Fruit fly (Drosophila melanogaster) whole organism, embryonic: ENCODE data around the gene CG17264.
A peak's percentile ranks its signal among the peaks of the same experiment; 100 is the strongest.

ENCODE experiments used
- Ada2b ChIP-seq: fragments of 200-800 bp; sonication (Bioruptor generic); IDR thresholded peaks from 2 replicates; pipeline ENCODE4 v1.3.6; 2022; ENCODE audit warnings: missing biosample characterization, missing genetic modification characterization
- C15 ChIP-seq: fragments of 200-800 bp; sonication (Bioruptor generic); IDR thresholded peaks from 3 replicates; pipeline ENCODE4 v1.3.6; 2022; ENCODE audit warnings: missing biosample characterization, missing genetic modification characterization
- CG11560 ChIP-seq: fragments of 200-800 bp; sonication (Bioruptor generic); IDR thresholded peaks from 3 replicates; pipeline ENCODE4 v1.3.6; 2022; ENCODE audit warnings: missing biosample characterization, missing genetic modification characterization
- CG13624 ChIP-seq: fragments of 200-800 bp; sonication (Bioruptor generic); optimal IDR thresholded peaks from 2 replicates; lab custom pipeline; 2016; ENCODE audit warnings: missing biosample characterization, missing genetic modification characterization
- CG1529 ChIP-seq: fragments of 200-800 bp; sonication (Bioruptor generic); optimal IDR thresholded peaks from 3 replicates; lab custom pipeline; 2018; ENCODE audit warnings: missing biosample characterization, missing genetic modification characterization
- CG1603 ChIP-seq: fragments of 200-800 bp; sonication (Bioruptor generic); optimal IDR thresholded peaks from 2 replicates; lab custom pipeline; 2019; ENCODE audit warnings: missing biosample characterization, mild to moderate bottlenecking, missing genetic modification characterization, moderate library complexity
- CG2116 ChIP-seq: fragments of 200-800 bp; sonication (Bioruptor generic); optimal IDR thresholded peaks from 3 replicates; lab custom pipeline; 2018; ENCODE audit warnings: missing biosample characterization, mild to moderate bottlenecking, missing genetic modification characterization
- CG2202 ChIP-seq: fragments of 200-800 bp; sonication (Bioruptor generic); optimal IDR thresholded peaks from 2 replicates; lab custom pipeline; 2018; ENCODE audit warnings: missing biosample characterization, mild to moderate bottlenecking, missing genetic modification characterization
- CG31224 ChIP-seq: fragments of 200-800 bp; sonication (Bioruptor generic); IDR thresholded peaks from 2 replicates; pipeline ENCODE4 v1.3.6; 2022; ENCODE audit warnings: missing biosample characterization, missing genetic modification characterization
- CG4707 ChIP-seq: fragments of 200-800 bp; sonication (Bioruptor generic); optimal IDR thresholded peaks from 2 replicates; lab custom pipeline; 2018; ENCODE audit warnings: missing biosample characterization, mild to moderate bottlenecking, missing genetic modification characterization, moderate library complexity
- CG7372 ChIP-seq: fragments of 200-800 bp; sonication (Bioruptor generic); IDR thresholded peaks from 2 replicates; pipeline ENCODE4 v1.3.6; 2022; ENCODE audit warnings: missing biosample characterization, missing genetic modification characterization
- CG8359 ChIP-seq: fragments of 200-800 bp; sonication (Bioruptor generic); optimal IDR thresholded peaks from 2 replicates; lab custom pipeline; 2017; ENCODE audit warnings: missing biosample characterization, mild to moderate bottlenecking, missing genetic modification characterization, borderline replicate concordance
- CG9797 ChIP-seq: fragments of 200-800 bp; sonication (Bioruptor generic); optimal IDR thresholded peaks from 3 replicates; lab custom pipeline; 2018; ENCODE audit warnings: missing biosample characterization, mild to moderate bottlenecking, missing genetic modification characterization
- CG9817 ChIP-seq: fragments of 200-800 bp; sonication (Bioruptor generic); optimal IDR thresholded peaks from 2 replicates; lab custom pipeline; 2018; ENCODE audit warnings: missing biosample characterization, mild to moderate bottlenecking, missing genetic modification characterization, moderate library complexity
- CkIIα-i1 ChIP-seq: fragments of 200-800 bp; sonication (Bioruptor generic); IDR thresholded peaks from 2 replicates; pipeline ENCODE4 v1.3.6; 2022; ENCODE audit warnings: missing biosample characterization, missing genetic modification characterization
- E2f2 ChIP-seq: fragments of 200-800 bp; sonication (Bioruptor generic); IDR thresholded peaks from 2 replicates; pipeline ENCODE4 v1.3.6; 2022; ENCODE audit warnings: missing biosample characterization, missing genetic modification characterization
- Fer2 ChIP-seq: fragments of 200-800 bp; sonication (Bioruptor generic); optimal IDR thresholded peaks from 2 replicates; lab custom pipeline; 2018; ENCODE audit warnings: missing biosample characterization, mild to moderate bottlenecking, missing genetic modification characterization, moderate library complexity
- HHEX ChIP-seq: fragments of 200-800 bp; sonication (Bioruptor generic); optimal IDR thresholded peaks from 3 replicates; lab custom pipeline; 2017; ENCODE audit warnings: missing biosample characterization, mild to moderate bottlenecking, missing genetic modification characterization, missing genetic modification reagents
- Hr3 ChIP-seq: fragments of 200-800 bp; sonication (Bioruptor generic); optimal IDR thresholded peaks from 3 replicates; lab custom pipeline; 2016; ENCODE audit warnings: missing biosample characterization, missing genetic modification characterization
- Jarid2 ChIP-seq: fragments of 200-800 bp; sonication (Bioruptor generic); optimal IDR thresholded peaks from 3 replicates; lab custom pipeline; 2017; ENCODE audit warnings: mild to moderate bottlenecking, missing biosample characterization, missing genetic modification reagents, missing genetic modification characterization
- MBD-R2 ChIP-seq: fragments of 200-800 bp; sonication (Bioruptor generic); IDR thresholded peaks from 2 replicates; pipeline ENCODE4 v1.3.6; 2022; ENCODE audit warnings: missing biosample characterization, missing genetic modification characterization
- Neu2 ChIP-seq: fragments of 200-800 bp; sonication (Bioruptor generic); optimal IDR thresholded peaks from 3 replicates; lab custom pipeline; 2016; ENCODE audit warnings: missing biosample characterization, missing genetic modification characterization, borderline replicate concordance
- Nf-YC ChIP-seq: fragments of 200-800 bp; optimal IDR thresholded peaks from 3 replicates; lab custom pipeline; 2019; ENCODE audit warnings: missing biosample characterization, mild to moderate bottlenecking, missing genetic modification characterization, moderate library complexity
- Pdp1 ChIP-seq, 2 experiments: fragments of 200-800 bp; sonication (Bioruptor generic); optimal IDR thresholded peaks; 3 replicates each; lab custom pipeline; 2016; ENCODE audit warnings: missing biosample characterization in 2 of 2, missing genetic modification characterization in 2 of 2, mild to moderate bottlenecking in 1 of 2, moderate library complexity in 1 of 2
- Ssrp ChIP-seq: fragments of 200-800 bp; sonication (Bioruptor generic); optimal IDR thresholded peaks from 2 replicates; lab custom pipeline; 2018; ENCODE audit warnings: missing biosample characterization, mild to moderate bottlenecking, missing genetic modification characterization, moderate library complexity
- Stat92E ChIP-seq, 3 experiments: fragments of >200 bp in 2 of 3; fragments of 200-800 bp in 1 of 3; sonication (Bioruptor generic) in 1 of 3; optimal IDR thresholded peaks; 2 replicates each; lab custom pipeline; 2017 to 2019; ENCODE audit warnings: missing biosample characterization in 3 of 3, missing genetic modification characterization in 3 of 3, mild to moderate bottlenecking in 1 of 3, moderate library complexity in 1 of 3
- YL-1 ChIP-seq: fragments of 200-800 bp; sonication (Bioruptor generic); optimal IDR thresholded peaks from 3 replicates; lab custom pipeline; 2017; ENCODE audit warnings: missing biosample characterization, mild to moderate bottlenecking, missing genetic modification characterization
- ase ChIP-seq: fragments of 200-800 bp; sonication (Bioruptor generic); IDR thresholded peaks from 3 replicates; pipeline ENCODE4 v1.3.6; 2022; ENCODE audit warnings: missing biosample characterization, missing genetic modification characterization
- crol ChIP-seq: fragments of 200-800 bp; sonication (Bioruptor generic); IDR thresholded peaks from 2 replicates; pipeline ENCODE4 v1.3.6; 2022; ENCODE audit warnings: missing biosample characterization, missing genetic modification characterization
- dan ChIP-seq: fragments of 200-800 bp; sonication (Bioruptor generic); IDR thresholded peaks from 2 replicates; pipeline ENCODE4 v1.3.6; 2022; ENCODE audit warnings: missing biosample characterization, missing genetic modification characterization
- disco-r ChIP-seq: fragments of 200-800 bp; sonication (Bioruptor generic); optimal IDR thresholded peaks from 2 replicates; lab custom pipeline; 2016; ENCODE audit warnings: missing biosample characterization, missing genetic modification characterization
- ftz-f1 ChIP-seq: fragments of 200-800 bp; sonication (Bioruptor generic); optimal IDR thresholded peaks from 2 replicates; lab custom pipeline; 2016; ENCODE audit warnings: missing biosample characterization, missing genetic modification characterization
- gem ChIP-seq: fragments of 200-800 bp; sonication (Bioruptor generic); optimal IDR thresholded peaks from 2 replicates; lab custom pipeline; 2019; ENCODE audit warnings: missing biosample characterization, mild to moderate bottlenecking, missing genetic modification characterization, moderate library complexity
- gro ChIP-seq: fragments of 200-800 bp; sonication (Bioruptor generic); optimal IDR thresholded peaks from 2 replicates; lab custom pipeline; 2016; ENCODE audit warnings: missing biosample characterization, missing genetic modification characterization
- ham ChIP-seq: fragments of 200-800 bp; sonication (Bioruptor generic); IDR thresholded peaks from 2 replicates; pipeline ENCODE4 v1.3.6; 2022; ENCODE audit warnings: missing biosample characterization, missing genetic modification characterization
- hth ChIP-seq: fragments of >200 bp; optimal IDR thresholded peaks from 2 replicates; lab custom pipeline; 2017; ENCODE audit warnings: inconsistent platforms
- lmd ChIP-seq: fragments of 200-800 bp; sonication (Bioruptor generic); IDR thresholded peaks from 2 replicates; pipeline ENCODE4 v1.3.6; 2022; ENCODE audit warnings: missing biosample characterization, missing genetic modification characterization
- odd ChIP-seq: fragments of 200-800 bp; sonication (Bioruptor generic); optimal IDR thresholded peaks from 2 replicates; lab custom pipeline; 2017; ENCODE audit warnings: missing biosample characterization, mild to moderate bottlenecking, missing genetic modification characterization
- onecut ChIP-seq: fragments of 200-800 bp; sonication (Bioruptor generic); IDR thresholded peaks from 2 replicates; pipeline ENCODE4 v1.3.6; 2022; ENCODE audit warnings: missing biosample characterization, missing genetic modification characterization
- pb ChIP-seq: fragments of 200-800 bp; sonication (Bioruptor generic); optimal IDR thresholded peaks from 3 replicates; lab custom pipeline; 2016; ENCODE audit warnings: missing biosample characterization, missing genetic modification characterization
- peb ChIP-seq: fragments of 200-800 bp; sonication (Bioruptor generic); IDR thresholded peaks from 2 replicates; pipeline ENCODE4 v1.3.6; 2022; ENCODE audit warnings: missing biosample characterization, missing genetic modification characterization
- pita ChIP-seq: fragments of 200-800 bp; sonication (Bioruptor generic); optimal IDR thresholded peaks from 2 replicates; lab custom pipeline; 2017; ENCODE audit warnings: missing biosample characterization, mild to moderate bottlenecking, missing genetic modification characterization
- sima ChIP-seq: fragments of 200-800 bp; sonication (Bioruptor generic); optimal IDR thresholded peaks from 2 replicates; lab custom pipeline; 2016; ENCODE audit warnings: missing biosample characterization, missing genetic modification characterization
- slou ChIP-seq: fragments of 200-800 bp; sonication (Bioruptor generic); optimal IDR thresholded peaks from 3 replicates; lab custom pipeline; 2016; ENCODE audit warnings: missing biosample characterization, missing genetic modification characterization
- stwl ChIP-seq: fragments of 200-800 bp; sonication (Bioruptor generic); optimal IDR thresholded peaks from 3 replicates; lab custom pipeline; 2018; ENCODE audit warnings: missing biosample characterization, mild to moderate bottlenecking, missing genetic modification characterization, moderate library complexity
- tll ChIP-seq, 2 experiments: fragments of 200-800 bp in 1 of 2; fragments of >200 bp in 1 of 2; sonication (Bioruptor generic) in 1 of 2; optimal IDR thresholded peaks; 2 replicates each; lab custom pipeline; 2017 to 2019; ENCODE audit warnings: missing biosample characterization in 2 of 2, missing genetic modification characterization in 2 of 2, mild to moderate bottlenecking in 1 of 2, moderate library complexity in 1 of 2
- unpg ChIP-seq: fragments of 200-800 bp; sonication (Bioruptor generic); optimal IDR thresholded peaks from 3 replicates; lab custom pipeline; 2018; ENCODE audit warnings: missing biosample characterization, mild to moderate bottlenecking, missing genetic modification characterization, moderate library complexity
- wdn ChIP-seq: fragments of 200-800 bp; sonication (Bioruptor generic); IDR thresholded peaks from 2 replicates; pipeline ENCODE4 v1.3.6; 2022; ENCODE audit warnings: missing biosample characterization, missing genetic modification characterization
- zfh1 ChIP-seq: fragments of 200-800 bp; sonication (Bioruptor generic); IDR thresholded peaks from 3 replicates; pipeline ENCODE4 v1.3.6; 2022; ENCODE audit warnings: missing biosample characterization, missing genetic modification characterization

CG17264 gene

DNA sequence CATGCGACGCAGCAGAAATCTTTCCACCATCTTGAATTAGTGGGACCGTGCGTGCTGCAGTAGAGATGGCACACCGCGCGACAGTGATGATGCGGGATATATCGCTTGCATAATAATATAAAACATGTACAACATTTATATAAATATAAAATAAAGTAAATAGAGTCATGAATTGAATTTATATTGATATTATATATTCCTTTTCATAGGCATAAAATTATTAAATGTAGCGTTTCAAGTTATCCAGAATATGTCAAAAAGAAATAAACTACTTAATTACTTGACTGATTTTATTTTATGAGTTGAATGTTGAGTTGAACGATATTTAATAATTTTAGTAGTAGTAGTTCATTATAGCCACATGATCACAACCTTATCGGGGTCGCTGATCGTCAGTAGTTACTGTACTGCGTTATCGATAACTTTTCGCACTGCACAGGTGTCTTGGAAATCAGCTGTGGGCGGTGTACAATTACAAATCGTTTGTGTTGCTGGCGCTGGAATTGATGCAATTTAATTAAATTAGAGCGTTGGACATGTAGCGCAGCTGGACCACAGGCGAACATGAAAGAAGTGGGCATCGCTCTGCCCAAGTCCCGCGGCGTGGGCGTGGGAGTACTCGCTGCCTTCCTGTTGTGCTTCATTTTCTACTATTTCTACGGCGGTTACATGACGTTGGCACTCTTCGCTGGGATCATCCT is 30.5 kb upstream of the CG17264 start, which contains the start of the genes Chd1 and Bem46 (continued):
- TF ChIP-seq dan (GFP tag; lab: Robert Waterston, UW) = no peak
- peak in 1 of 2 experiments; percentile 42 for TF ChIP-seq tll (GFP tag; optimal IDR thresholded peaks at IDR 0.05; lab: Kevin White, UChicago)
- no peak for TF ChIP-seq CkIIα-i1 (GFP tag; lab: Robert Waterston, UW)
- TF ChIP-seq E2f2 (GFP tag; lab: Robert Waterston, UW) = peak; percentile 41; the same call in 1 of the 2 replicates
- peak; percentile 72 for TF ChIP-seq CG1603 (tag; lab: Kevin White, UChicago)
- peak; percentile 40 for TF ChIP-seq CG8359 (GFP tag; lab: Kevin White, UChicago)
- TF ChIP-seq disco-r = peak; percentile 12
- no peak for TF ChIP-seq hth (lab: Kevin White, UChicago)
- TF ChIP-seq lmd (GFP tag; lab: Robert Waterston, UW) = peak; percentile 90
- peak; percentile 82 for TF ChIP-seq zfh1 (GFP tag; lab: Robert Waterston, UW)
- TF ChIP-seq onecut = peak; percentile 61
- TF ChIP-seq Fer2 (tag; lab: Kevin White, UChicago) = peak; percentile 74
- peak; percentile 89 for TF ChIP-seq Ssrp (tag; lab: Kevin White, UChicago)
- TF ChIP-seq HHEX (GFP tag; lab: Kevin White, UChicago) = peak; percentile 79
- TF ChIP-seq ase (GFP tag; lab: Robert Waterston, UW) = peak; percentile 80; the same call in 2 of the 3 replicates
- peak; percentile 73 for TF ChIP-seq Ada2b (GFP tag; lab: Robert Waterston, UW)
- TF ChIP-seq peb (GFP tag; lab: Robert Waterston, UW) = 0 out of 2 replicates have a peak, but pooled peaks have one; percentile 47
- no peak for TF ChIP-seq pita (GFP tag; lab: Kevin White, UChicago)
- TF ChIP-seq YL-1 (GFP tag; lab: Kevin White, UChicago) = peak; percentile 90
- TF ChIP-seq stwl = peak; percentile 18
- peak; percentile 90 for TF ChIP-seq MBD-R2
- TF ChIP-seq sima (GFP tag; lab: Kevin White, UChicago) = no peak
- no peak for TF ChIP-seq CG1529 (GFP tag; lab: Kevin White, UChicago)
- no peak for TF ChIP-seq Stat92E (GFP tag; optimal IDR thresholded peaks at IDR 0.05; lab: Kevin White, UChicago)
- TF ChIP-seq C15 (GFP tag; lab: Robert Waterston, UW) = no peak
- TF ChIP-seq CG2116 (GFP tag; lab: Kevin White, UChicago) = peak; percentile 94
- no peak for TF ChIP-seq pb (GFP tag; lab: Kevin White, UChicago)
- peak; percentile 89 for TF ChIP-seq CG9817 (tag; lab: Kevin White, UChicago)
- peak; percentile 82 for TF ChIP-seq slou (GFP tag; lab: Kevin White, UChicago)
- TF ChIP-seq crol (GFP tag; lab: Robert Waterston, UW) = peak; percentile 33; the same call in 1 of the 2 replicates
- peak; percentile 79 to 82 for TF ChIP-seq Pdp1 (GFP tag; optimal IDR thresholded peaks at IDR 0.05; lab: Kevin White, UChicago)
- TF ChIP-seq CG11560 = peak; percentile 70; the same call in 2 of the 3 replicates
- no peak for TF ChIP-seq CG4707 (GFP tag; lab: Kevin White, UChicago)
- peak; percentile 83 for TF ChIP-seq Nf-YC (tag; lab: Kevin White, UChicago)
- no peak for TF ChIP-seq Neu2 (GFP tag; lab: Kevin White, UChicago)
- TF ChIP-seq CG2202 (tag; lab: Kevin White, UChicago) = peak; percentile 54
- peak; percentile 66 for TF ChIP-seq wdn (GFP tag; lab: Robert Waterston, UW)
- TF ChIP-seq unpg (GFP tag; lab: Kevin White, UChicago) = peak; percentile 80
- peak; percentile 54; the same call in 1 of the 2 replicates for TF ChIP-seq CG31224 (GFP tag; lab: Robert Waterston, UW)
- TF ChIP-seq odd (GFP tag; lab: Kevin White, UChicago) = no peak
- TF ChIP-seq CG7372 = peak; percentile 78
- peak; percentile 66; the same call in 1 of the 2 replicates for TF ChIP-seq ham
- peak; percentile 92 for TF ChIP-seq Hr3
- TF ChIP-seq Jarid2 (GFP tag; lab: Kevin White, UChicago) = no peak
- peak; percentile 63 for TF ChIP-seq CG13624 (GFP tag; lab: Kevin White, UChicago)
- peak; percentile 53 for TF ChIP-seq ftz-f1
- TF ChIP-seq gem = peak; percentile 94
- peak; percentile 27 for TF ChIP-seq gro (GFP tag; lab: Kevin White, UChicago)
- TF ChIP-seq CG9797 = peak; percentile 83
